Fruit fly (Drosophila melanogaster) whole organism, embryonic: ENCODE measurements around the gene CG4991.
A peak's percentile ranks its signal among the peaks of the same experiment; 100 is the strongest.

Experiments used
- Bteb2 ChIP-seq: fragments of 200-800 bp; sonication (Bioruptor generic); optimal IDR thresholded peaks from 2 replicates; lab custom pipeline; 2016; ENCODE audit warnings: missing biosample characterization, missing genetic modification characterization
- CG10274 ChIP-seq: fragments of 200-800 bp; sonication (Bioruptor generic); optimal IDR thresholded peaks from 3 replicates; lab custom pipeline; 2017; ENCODE audit warnings: missing biosample characterization, mild to moderate bottlenecking, missing genetic modification characterization
- CG10565 ChIP-seq: fragments of 200-800 bp; sonication (Bioruptor generic); optimal IDR thresholded peaks from 3 replicates; lab custom pipeline; 2016; ENCODE audit warnings: missing biosample characterization, mild to moderate bottlenecking, missing genetic modification characterization
- CG14965 ChIP-seq: fragments of 200-800 bp; sonication (Bioruptor generic); optimal IDR thresholded peaks from 2 replicates; lab custom pipeline; 2016; ENCODE audit warnings: missing biosample characterization, missing genetic modification characterization, borderline replicate concordance
- CG1529 ChIP-seq: fragments of 200-800 bp; sonication (Bioruptor generic); optimal IDR thresholded peaks from 3 replicates; lab custom pipeline; 2018; ENCODE audit warnings: missing biosample characterization, missing genetic modification characterization
- CG16815 ChIP-seq: fragments of 200-800 bp; sonication (Bioruptor generic); optimal IDR thresholded peaks from 3 replicates; lab custom pipeline; 2017; ENCODE audit warnings: missing biosample characterization, mild to moderate bottlenecking, missing genetic modification characterization
- CG18476 ChIP-seq: fragments of 200-800 bp; sonication (Bioruptor generic); optimal IDR thresholded peaks from 2 replicates; lab custom pipeline; 2016; ENCODE audit warnings: missing biosample characterization, mild to moderate bottlenecking, missing genetic modification characterization
- CG3847 ChIP-seq: fragments of 200-800 bp; sonication (Bioruptor generic); IDR thresholded peaks from 2 replicates; pipeline ENCODE4 v1.3.6; 2022; ENCODE audit warnings: missing biosample characterization, missing genetic modification characterization
- CG7839 ChIP-seq: fragments of 200-800 bp; sonication (Bioruptor generic); optimal IDR thresholded peaks from 3 replicates; lab custom pipeline; 2018; ENCODE audit warnings: missing biosample characterization, mild to moderate bottlenecking, missing genetic modification characterization, moderate library complexity
- CG8388 ChIP-seq: fragments of 200-800 bp; sonication (Bioruptor generic); optimal IDR thresholded peaks from 2 replicates; lab custom pipeline; 2019; ENCODE audit warnings: missing biosample characterization, mild to moderate bottlenecking, missing genetic modification characterization, moderate library complexity
- CG8478 ChIP-seq: fragments of >200 bp; optimal IDR thresholded peaks from 2 replicates; lab custom pipeline; 2018
- CG9437 ChIP-seq: fragments of 200-800 bp; sonication (Bioruptor generic); optimal IDR thresholded peaks from 2 replicates; lab custom pipeline; 2018; ENCODE audit warnings: missing biosample characterization, mild to moderate bottlenecking, missing genetic modification characterization
- CG9797 ChIP-seq: fragments of 200-800 bp; sonication (Bioruptor generic); optimal IDR thresholded peaks from 3 replicates; lab custom pipeline; 2018; ENCODE audit warnings: missing biosample characterization, mild to moderate bottlenecking, missing genetic modification characterization
- CoRest ChIP-seq: fragments of 200-800 bp; sonication (Bioruptor generic); optimal IDR thresholded peaks from 3 replicates; lab custom pipeline; 2018; ENCODE audit warnings: missing biosample characterization, mild to moderate bottlenecking, missing genetic modification characterization, moderate library complexity
- CrebB ChIP-seq: fragments of 200-800 bp; sonication (Bioruptor generic); optimal IDR thresholded peaks from 3 replicates; lab custom pipeline; 2018; ENCODE audit warnings: missing biosample characterization, mild to moderate bottlenecking, missing genetic modification characterization
- D ChIP-seq, 2 experiments: fragments of 200-800 bp in 1 of 2; fragments of >200 bp in 1 of 2; sonication (Bioruptor generic) in 1 of 2; optimal IDR thresholded peaks; 2 replicates in 1 of 2; 3 replicates in 1 of 2; lab custom pipeline; 2017; ENCODE audit warnings: mild to moderate bottlenecking in 1 of 2, missing biosample characterization in 1 of 2, missing genetic modification characterization in 1 of 2, missing genetic modification reagents in 1 of 2
- Dip2 ChIP-seq: fragments of 200-800 bp; sonication (Bioruptor generic); IDR thresholded peaks from 2 replicates; pipeline ENCODE4 v1.3.6; 2022; ENCODE audit warnings: missing biosample characterization, missing genetic modification characterization
- Doc2 ChIP-seq: fragments of 200-800 bp; sonication (Bioruptor generic); IDR thresholded peaks from 2 replicates; pipeline ENCODE4 v1.3.6; 2022; ENCODE audit warnings: missing biosample characterization, missing genetic modification characterization
- Dp ChIP-seq: fragments of 200-800 bp; sonication (Bioruptor generic); optimal IDR thresholded peaks from 2 replicates; lab custom pipeline; 2018; ENCODE audit warnings: missing biosample characterization, mild to moderate bottlenecking, missing genetic modification characterization, moderate library complexity
- Eip74EF ChIP-seq, 2 experiments: fragments of 200-800 bp in 1 of 2; fragments of >200 bp in 1 of 2; sonication (Bioruptor generic) in 1 of 2; optimal IDR thresholded peaks; 2 replicates each; lab custom pipeline; 2017 to 2019; ENCODE audit warnings: missing biosample characterization in 2 of 2, missing genetic modification characterization in 2 of 2, mild to moderate bottlenecking in 1 of 2, moderate library complexity in 1 of 2
- Hand ChIP-seq: fragments of 200-800 bp; sonication (Bioruptor generic); optimal IDR thresholded peaks from 2 replicates; lab custom pipeline; 2017; ENCODE audit warnings: mild to moderate bottlenecking, missing biosample characterization, missing genetic modification reagents, missing genetic modification characterization
- HmgD ChIP-seq: fragments of 200-800 bp; sonication (Bioruptor generic); optimal IDR thresholded peaks from 3 replicates; lab custom pipeline; 2016; ENCODE audit warnings: missing biosample characterization, missing genetic modification characterization
- Hr51 ChIP-seq, 2 experiments: fragments of 200-800 bp; sonication (Bioruptor generic); optimal IDR thresholded peaks; 2 replicates in 1 of 2; 3 replicates in 1 of 2; lab custom pipeline; 2016 to 2018; ENCODE audit warnings: missing biosample characterization in 2 of 2, missing genetic modification characterization in 2 of 2, mild to moderate bottlenecking in 1 of 2, moderate library complexity in 1 of 2
- Hr78 ChIP-seq, 2 experiments: fragments of 200-800 bp in 1 of 2; fragments of >200 bp in 1 of 2; sonication (Bioruptor generic) in 1 of 2; optimal IDR thresholded peaks; 2 replicates each; lab custom pipeline; 2017 to 2019; ENCODE audit warnings: missing biosample characterization in 2 of 2, missing genetic modification characterization in 2 of 2, mild to moderate bottlenecking in 1 of 2, moderate library complexity in 1 of 2
- NfI ChIP-seq: fragments of 200-800 bp; sonication (Bioruptor generic); optimal IDR thresholded peaks from 3 replicates; lab custom pipeline; 2018; ENCODE audit warnings: missing biosample characterization, mild to moderate bottlenecking, missing genetic modification characterization, moderate library complexity
- az2 ChIP-seq: fragments of 200-800 bp; sonication (Bioruptor generic); optimal IDR thresholded peaks from 3 replicates; lab custom pipeline; 2016; ENCODE audit warnings: missing biosample characterization, missing genetic modification characterization
- bigmax ChIP-seq: fragments of 200-800 bp; sonication (Bioruptor generic); optimal IDR thresholded peaks from 2 replicates; lab custom pipeline; 2018; ENCODE audit warnings: missing biosample characterization, mild to moderate bottlenecking, missing genetic modification characterization
- cas ChIP-seq: fragments of 200-800 bp; sonication (Bioruptor generic); IDR thresholded peaks from 2 replicates; pipeline ENCODE4 v1.3.6; 2022; ENCODE audit warnings: missing biosample characterization, missing genetic modification characterization
- chinmo ChIP-seq: fragments of 200-800 bp; sonication (Bioruptor generic); IDR thresholded peaks from 4 replicates; pipeline ENCODE4 v1.3.6; 2022; ENCODE audit warnings: missing biosample characterization, missing genetic modification characterization; ENCODE audit not compliant: partially characterized antibody
- croc ChIP-seq: fragments of 200-800 bp; sonication (Bioruptor generic); conservative IDR thresholded peaks from 3 replicates; pipeline ENCODE4 v1.3.6; 2022; ENCODE audit warnings: missing biosample characterization, missing genetic modification characterization
- emc ChIP-seq: fragments of 200-800 bp; sonication (Bioruptor generic); optimal IDR thresholded peaks from 2 replicates; lab custom pipeline; 2016; ENCODE audit warnings: missing biosample characterization, missing genetic modification characterization
- ems ChIP-seq: fragments of 200-800 bp; sonication (Bioruptor generic); optimal IDR thresholded peaks from 3 replicates; lab custom pipeline; 2016; ENCODE audit warnings: missing biosample characterization, missing genetic modification characterization
- en ChIP-seq: fragments of 200-800 bp; sonication (Bioruptor generic); optimal IDR thresholded peaks from 2 replicates; lab custom pipeline; 2016; ENCODE audit warnings: missing biosample characterization, missing genetic modification characterization
- exex ChIP-seq: fragments of 200-800 bp; sonication (Bioruptor generic); optimal IDR thresholded peaks from 4 replicates; lab custom pipeline; 2018; ENCODE audit warnings: missing biosample characterization, mild to moderate bottlenecking, missing genetic modification characterization, moderate library complexity
- hkb ChIP-seq, 2 experiments: fragments of 200-800 bp in 1 of 2; fragments of >200 bp in 1 of 2; sonication (Bioruptor generic) in 1 of 2; IDR thresholded peaks in 1 of 2; optimal IDR thresholded peaks in 1 of 2; 2 replicates each; pipeline versions ENCODE4 v1.3.6 to Lab custom; 2017 to 2022; ENCODE audit warnings: missing biosample characterization in 1 of 2, missing genetic modification characterization in 1 of 2
- lab ChIP-seq: fragments of 200-800 bp; sonication (Bioruptor generic); optimal IDR thresholded peaks from 3 replicates; lab custom pipeline; 2017; ENCODE audit warnings: missing biosample characterization, missing genetic modification characterization, mild to moderate bottlenecking, moderate library complexity, missing genetic modification reagents
- phol ChIP-seq: fragments of 200-800 bp; sonication (Bioruptor generic); optimal IDR thresholded peaks from 3 replicates; lab custom pipeline; 2018; ENCODE audit warnings: missing biosample characterization, mild to moderate bottlenecking, missing genetic modification characterization, moderate library complexity
- pita ChIP-seq: fragments of 200-800 bp; sonication (Bioruptor generic); optimal IDR thresholded peaks from 2 replicates; lab custom pipeline; 2017; ENCODE audit warnings: missing biosample characterization, mild to moderate bottlenecking, missing genetic modification characterization
- salm ChIP-seq: fragments of 200-800 bp; sonication (Bioruptor generic); optimal IDR thresholded peaks from 2 replicates; lab custom pipeline; 2018; ENCODE audit warnings: missing biosample characterization, mild to moderate bottlenecking, missing genetic modification characterization
- sens ChIP-seq: fragments of 200-800 bp; sonication (Bioruptor generic); peaks from one replicate; lab custom pipeline; 2016; ENCODE audit warnings: missing biosample characterization, missing genetic modification characterization
- shn ChIP-seq: fragments of 200-800 bp; sonication (Bioruptor generic); optimal IDR thresholded peaks from 3 replicates; lab custom pipeline; 2016; ENCODE audit warnings: missing biosample characterization, missing genetic modification characterization
- sima ChIP-seq: fragments of 200-800 bp; sonication (Bioruptor generic); optimal IDR thresholded peaks from 2 replicates; lab custom pipeline; 2016; ENCODE audit warnings: missing biosample characterization, missing genetic modification characterization
- tll ChIP-seq, 2 experiments: fragments of 200-800 bp in 1 of 2; fragments of >200 bp in 1 of 2; sonication (Bioruptor generic) in 1 of 2; optimal IDR thresholded peaks; 2 replicates each; lab custom pipeline; 2017 to 2019; ENCODE audit warnings: missing biosample characterization in 2 of 2, missing genetic modification characterization in 2 of 2, mild to moderate bottlenecking in 1 of 2, moderate library complexity in 1 of 2
- unpg ChIP-seq: fragments of 200-800 bp; sonication (Bioruptor generic); optimal IDR thresholded peaks from 3 replicates; lab custom pipeline; 2018; ENCODE audit warnings: missing biosample characterization, mild to moderate bottlenecking, missing genetic modification characterization, moderate library complexity
- vvl ChIP-seq: fragments of 200-800 bp; sonication (Bioruptor generic); IDR thresholded peaks from 2 replicates; pipeline ENCODE4 v1.3.6; 2022; ENCODE audit warnings: missing biosample characterization, missing genetic modification characterization
- wek ChIP-seq: fragments of 200-800 bp; sonication (Bioruptor generic); optimal IDR thresholded peaks from 3 replicates; lab custom pipeline; 2018; ENCODE audit warnings: missing biosample characterization, mild to moderate bottlenecking, missing genetic modification characterization, moderate library complexity
- zf30C ChIP-seq: fragments of 200-800 bp; sonication (Bioruptor generic); optimal IDR thresholded peaks from 3 replicates; lab custom pipeline; 2018; ENCODE audit warnings: missing biosample characterization, mild to moderate bottlenecking, missing genetic modification characterization
- zfh1 ChIP-seq: fragments of 200-800 bp; sonication (Bioruptor generic); IDR thresholded peaks from 3 replicates; pipeline ENCODE4 v1.3.6; 2022; ENCODE audit warnings: missing biosample characterization, missing genetic modification characterization

The CG4991 gene

DNA sequence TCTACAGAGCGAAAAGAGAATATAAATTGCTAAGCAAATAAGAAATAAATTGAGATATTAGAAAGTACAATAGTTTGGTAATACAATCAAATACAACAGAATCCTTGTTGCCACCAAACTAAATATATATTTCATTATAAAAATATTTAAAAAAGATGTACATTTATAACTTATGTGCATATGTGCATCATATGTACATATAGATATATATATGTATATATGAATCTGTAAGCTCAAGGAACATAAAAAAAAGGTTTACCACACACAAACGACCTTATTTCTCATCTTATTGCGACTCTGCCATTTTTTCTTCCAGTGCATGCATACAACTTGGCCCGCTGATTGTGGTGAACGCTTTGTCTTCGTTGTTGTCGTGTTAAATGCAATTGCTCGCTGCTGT is 21.7 kb downstream of the CG4991 start (continued):
- TF ChIP-seq CG8388 (GFP tag; lab: Kevin White, UChicago) (peak; percentile 18), phol (tag; lab: Kevin White, UChicago) (peak; percentile 2), CoRest (tag; lab: Kevin White, UChicago) (peak; percentile 27), Hr51 (GFP tag; optimal IDR thresholded peaks at IDR 0.05; lab: Kevin White, UChicago) (peak in 1 of 2 experiments; percentile 60), sima (GFP tag; lab: Kevin White, UChicago) (no peak), CG9437 (GFP tag; lab: Kevin White, UChicago) (peak; percentile 3), en (GFP tag; lab: Kevin White, UChicago) (no peak), zf30C (GFP tag; lab: Kevin White, UChicago) (peak; percentile 33), lab (no peak), CG9797 (GFP tag; lab: Kevin White, UChicago) (no peak), hkb (optimal IDR thresholded peaks at IDR 0.05; lab: Kevin White, UChicago) (no peak), hkb (GFP tag; IDR thresholded peaks at IDR 0.05; lab: Robert Waterston, UW) (0 out of 2 replicates have a peak, but pooled peaks have one; percentile 9), Eip74EF (GFP tag; optimal IDR thresholded peaks at IDR 0.05; lab: Kevin White, UChicago) (no peak)

DNA sequence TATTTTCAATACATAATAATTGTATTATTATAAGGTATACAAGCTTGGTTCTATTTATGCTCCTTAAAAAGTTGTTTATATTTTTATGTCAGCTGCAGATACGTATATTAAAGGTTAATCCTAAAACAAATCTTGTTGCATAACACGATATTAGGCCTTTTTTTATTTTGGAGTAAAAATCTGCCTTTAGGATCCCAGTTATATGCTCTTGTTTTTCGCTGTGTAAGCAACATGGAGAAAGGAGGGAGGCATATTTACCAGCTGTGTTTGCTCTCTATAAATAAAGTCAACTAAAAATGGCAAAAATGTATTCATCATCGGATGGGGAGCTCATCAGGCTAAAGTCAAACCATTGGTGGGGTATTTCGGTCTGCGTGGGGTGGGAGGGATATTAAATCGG is 29.9 kb downstream of the CG4991 start:
- no peak for TF ChIP-seq chinmo (GFP tag; lab: Robert Waterston, UW)
- no peak for TF ChIP-seq Hr78 (GFP tag; optimal IDR thresholded peaks at IDR 0.05; lab: Kevin White, UChicago)
- no peak for TF ChIP-seq CG16815
- TF ChIP-seq CG10274 (GFP tag; lab: Kevin White, UChicago), result no peak
- no peak for TF ChIP-seq zfh1 (GFP tag; lab: Robert Waterston, UW)
- TF ChIP-seq Dp (GFP tag; lab: Kevin White, UChicago), result no peak
- TF ChIP-seq Hand (GFP tag; lab: Kevin White, UChicago), result no peak
- no peak for TF ChIP-seq NfI (GFP tag; lab: Kevin White, UChicago)
- TF ChIP-seq CrebB (tag; lab: Kevin White, UChicago), result no peak
- peak; percentile 36 for TF ChIP-seq CG7839 (tag; lab: Kevin White, UChicago)
- TF ChIP-seq sens (GFP tag; lab: Kevin White, UChicago), result peak; percentile 47
- TF ChIP-seq HmgD (GFP tag; lab: Kevin White, UChicago), result no peak
- no peak for TF ChIP-seq vvl (GFP tag; lab: Robert Waterston, UW)
- TF ChIP-seq Dip2 (GFP tag; lab: Robert Waterston, UW), result no peak
- TF ChIP-seq CG10565 (GFP tag; lab: Kevin White, UChicago), result no peak
- TF ChIP-seq exex, result no peak
- TF ChIP-seq CG18476, result no peak
- no peak for TF ChIP-seq cas (GFP tag; lab: Robert Waterston, UW)
- no peak for TF ChIP-seq bigmax (GFP tag; lab: Kevin White, UChicago)
- TF ChIP-seq croc (GFP tag; lab: Robert Waterston, UW), result no peak
- no peak for TF ChIP-seq tll (GFP tag; optimal IDR thresholded peaks at IDR 0.05; lab: Kevin White, UChicago)
- no peak for TF ChIP-seq shn (GFP tag; lab: Kevin White, UChicago)
- TF ChIP-seq CG3847 (GFP tag; lab: Robert Waterston, UW), result no peak
- TF ChIP-seq CG14965, result no peak
- no peak for TF ChIP-seq pita (GFP tag; lab: Kevin White, UChicago)
- TF ChIP-seq wek (GFP tag; lab: Kevin White, UChicago), result no peak
- TF ChIP-seq emc (GFP tag; lab: Kevin White, UChicago), result no peak
- TF ChIP-seq az2 (GFP tag; lab: Kevin White, UChicago), result peak; percentile 21
- TF ChIP-seq Doc2 (GFP tag; lab: Robert Waterston, UW), result no peak
- TF ChIP-seq ems, result no peak
- no peak for TF ChIP-seq CG1529 (GFP tag; lab: Kevin White, UChicago)
- TF ChIP-seq CG8478 (lab: Kevin White, UChicago), result no peak
- no peak for TF ChIP-seq D (optimal IDR thresholded peaks at IDR 0.05; lab: Kevin White, UChicago)
- TF ChIP-seq D (GFP tag; optimal IDR thresholded peaks at IDR 0.05; lab: Kevin White, UChicago), result no peak
- no peak for TF ChIP-seq Bteb2 (GFP tag; lab: Kevin White, UChicago)
- TF ChIP-seq salm, result peak; percentile 17
- TF ChIP-seq unpg (GFP tag; lab: Kevin White, UChicago), result peak; percentile 46
